Worm (Caenorhabditis elegans) whole organism, dauer: Measurements from ENCODE around the gene cpg-8.

Experiments used
- unc-62 ChIP-seq: sonication (generic microtip); optimal IDR thresholded peaks from 2 replicates; lab custom pipeline; 2017; ENCODE audit warnings: missing biosample characterization, missing genetic modification reagents, missing genetic modification characterization

The cpg-8 gene

DNA sequence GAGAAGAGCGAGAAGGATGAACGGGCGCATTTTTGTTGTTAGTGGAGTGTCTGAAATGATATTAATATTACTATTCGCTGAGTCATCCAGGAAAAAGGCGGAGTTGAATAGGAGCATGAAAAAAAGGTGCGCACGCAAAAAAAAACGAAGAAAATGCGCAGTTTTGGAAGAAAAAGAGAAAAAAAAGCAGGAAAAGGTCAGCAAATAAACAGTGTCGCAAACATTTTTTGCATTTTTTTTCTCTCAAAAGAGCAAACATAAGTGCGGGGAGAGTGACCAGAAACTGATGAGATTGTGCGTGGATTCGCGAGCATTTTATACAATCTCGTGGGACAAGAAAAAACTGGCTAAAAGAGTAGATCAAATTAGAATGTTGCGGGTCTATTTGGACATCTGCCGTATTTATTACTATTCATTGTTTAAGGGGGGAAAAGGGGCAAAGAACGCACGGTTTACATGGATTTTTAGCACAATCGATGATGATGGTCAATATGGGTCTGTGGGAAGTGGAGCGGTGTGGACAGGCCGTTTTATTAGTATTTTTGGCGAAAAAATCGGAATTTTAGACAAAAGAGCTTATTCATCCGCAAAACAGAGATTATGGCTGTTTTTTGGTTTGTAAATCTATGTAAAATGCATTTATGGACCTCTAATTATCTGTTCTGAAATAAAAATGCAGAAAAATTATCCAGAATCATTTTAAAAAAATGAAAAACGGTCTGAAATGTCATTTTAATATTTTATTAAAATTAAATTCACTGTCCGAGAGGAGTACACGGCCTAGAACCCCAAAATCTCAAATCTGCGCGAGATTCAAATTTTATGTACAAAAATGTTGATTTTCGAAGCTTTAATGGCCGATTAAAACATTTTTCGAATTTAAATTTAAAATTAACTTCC, at the start of gene cpg-8:
Gene cpg-8 (minus strand): TSS at position 51 of the 900 bp plus-strand sequence.
- no peak for TF ChIP-seq unc-62 (GFP tag; lab: Kevin White, UChicago)

DNA sequence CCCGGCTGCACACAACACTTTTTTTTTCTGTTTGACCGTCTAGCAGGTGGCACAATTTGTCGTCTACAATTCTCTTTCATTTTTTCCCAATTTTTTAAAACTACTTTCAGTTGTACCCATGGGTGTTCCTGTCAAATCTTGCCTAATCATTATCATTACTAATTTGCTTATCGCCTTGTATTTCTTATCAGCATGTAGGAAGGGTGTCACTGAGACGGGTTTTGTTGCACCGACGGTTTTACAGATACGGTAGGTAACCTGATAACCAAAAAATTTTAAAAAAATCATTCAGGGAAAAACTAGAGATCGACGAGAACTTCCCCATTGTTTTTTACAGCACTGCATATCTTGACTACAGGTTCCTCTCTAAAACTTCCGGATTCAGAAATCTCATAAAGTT, 45.5 kb upstream of the cpg-8 start, which contains the start of gene F39G3.2:
Gene F39G3.2 (plus strand): TSS at position 105 of the 400 bp plus-strand sequence.
- no peak for TF ChIP-seq unc-62 (GFP tag; lab: Kevin White, UChicago)

DNA sequence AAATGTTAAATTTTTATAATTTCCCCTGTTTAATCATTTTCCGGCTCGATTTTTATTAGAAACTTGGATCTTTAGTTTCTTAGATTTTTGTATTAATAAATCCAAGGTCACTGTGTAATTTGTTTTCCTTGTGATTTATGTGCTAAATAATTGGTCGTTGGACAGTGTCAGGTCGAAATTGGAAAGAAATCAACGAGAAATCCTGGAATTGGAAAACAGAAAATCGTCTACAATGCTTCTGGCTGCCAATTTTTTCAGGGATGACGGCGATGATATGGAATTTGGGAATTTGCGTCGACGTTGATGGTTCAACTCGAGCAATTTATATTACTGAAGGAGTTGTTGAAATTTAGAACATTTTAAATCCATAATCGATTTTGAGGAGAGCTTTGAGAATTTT, 42.4 kb upstream of the cpg-8 start:
- no peak for TF ChIP-seq unc-62 (GFP tag; lab: Kevin White, UChicago)

DNA sequence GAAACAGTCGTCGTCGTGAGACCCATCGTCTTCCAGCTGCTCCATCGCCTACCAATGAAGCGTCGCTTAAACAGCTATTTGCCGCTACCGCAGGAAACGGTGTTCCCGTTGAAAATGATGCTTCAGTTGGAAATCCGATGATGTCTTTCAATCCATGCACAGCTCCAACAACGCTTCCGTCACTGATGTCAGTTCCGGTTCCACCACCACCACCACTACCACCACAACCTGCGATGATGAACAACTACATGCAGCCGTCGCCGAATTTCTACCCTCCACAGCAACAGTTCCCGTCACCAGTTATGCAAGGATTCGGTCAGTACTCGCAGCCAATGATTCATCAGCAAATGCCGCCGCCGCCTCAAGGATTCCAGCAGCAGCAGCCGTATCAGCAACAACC, 41.7 kb upstream of the cpg-8 start:
- no peak for TF ChIP-seq unc-62 (GFP tag; lab: Kevin White, UChicago)

DNA sequence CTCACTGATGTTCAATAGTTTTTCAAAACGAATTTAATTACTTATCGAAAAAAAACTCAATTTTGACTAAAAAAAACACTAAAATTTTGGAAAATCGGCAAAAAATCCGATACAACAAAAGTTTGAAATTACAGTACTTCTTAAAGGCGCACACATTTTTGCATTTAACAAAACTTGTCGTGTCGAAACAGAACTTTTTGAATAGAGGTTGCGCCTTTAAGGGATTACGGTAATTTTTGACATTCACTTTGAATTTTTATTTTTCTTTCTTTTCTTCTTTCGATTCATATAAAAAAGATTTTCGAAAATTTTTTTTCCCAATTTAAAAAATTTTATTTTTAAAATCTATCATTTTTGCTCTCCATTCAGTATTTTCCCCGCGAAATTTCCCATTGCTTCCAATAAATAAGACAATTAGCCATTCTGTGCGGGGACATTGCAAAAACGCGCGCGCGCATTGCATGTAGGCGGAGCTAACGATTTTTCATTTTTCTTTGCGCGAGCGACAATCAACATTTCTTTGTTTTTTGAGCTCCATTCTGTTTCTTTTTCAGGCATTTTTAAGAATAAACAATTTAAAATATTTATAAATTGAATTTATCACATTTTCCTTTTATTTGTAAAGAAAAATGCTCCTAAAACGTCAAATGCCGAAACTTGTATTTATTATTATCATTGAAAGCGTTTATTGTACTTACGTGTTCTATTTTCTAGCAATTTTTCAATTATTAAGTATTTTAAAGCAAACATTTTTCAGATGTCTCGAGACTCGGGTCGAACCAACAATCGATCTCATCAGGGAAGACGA, 39.1 kb upstream of the cpg-8 start, which contains the start of gene F39G3.3:
Gene F39G3.3 (plus strand): TSS at position 758 of the 808 bp plus-strand sequence.
- no peak for TF ChIP-seq unc-62 (GFP tag; lab: Kevin White, UChicago)

DNA sequence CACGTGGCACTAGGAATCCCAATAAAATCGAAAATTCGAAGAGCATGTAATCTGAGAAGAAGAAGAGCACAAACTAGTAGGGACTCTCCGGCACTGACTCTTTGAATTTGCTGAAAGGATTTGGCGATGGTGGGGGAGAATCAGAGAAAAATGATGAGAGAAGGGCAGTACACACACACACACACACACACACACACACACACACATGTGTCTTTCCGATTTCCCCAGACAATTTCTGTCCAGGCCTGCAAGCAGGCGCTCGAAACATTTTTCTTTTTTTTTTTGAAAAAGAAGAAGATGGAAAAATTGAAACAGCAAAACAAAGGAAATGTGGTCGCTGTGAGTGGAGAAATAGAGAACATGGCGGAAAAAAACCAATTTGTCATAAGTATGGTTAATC, 37.8 kb upstream of the cpg-8 start, which contains the start of gene tig-2:
Gene tig-2 (minus strand): TSS at position 87 of the 400 bp plus-strand sequence.
- TF ChIP-seq unc-62 (GFP tag; lab: Kevin White, UChicago), result no peak

DNA sequence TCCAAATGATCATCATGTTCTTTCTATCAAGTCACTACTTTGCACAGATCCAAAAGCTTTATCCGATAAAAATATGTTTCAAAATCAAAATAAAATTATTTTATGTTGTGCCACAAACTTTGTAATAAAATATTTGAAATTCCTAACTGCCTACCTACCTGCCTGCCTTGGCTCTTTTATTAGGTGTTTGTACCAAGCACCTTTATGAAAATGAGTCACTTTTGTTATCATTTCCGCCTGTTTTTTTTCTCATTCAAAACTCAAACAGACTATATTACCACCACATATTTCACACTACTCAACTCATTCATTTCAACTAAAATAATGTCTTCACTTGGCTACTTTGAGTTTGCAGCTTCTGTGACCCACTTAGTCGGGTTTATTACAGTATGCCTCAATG, 32.2 kb upstream of the cpg-8 start, which contains the start of gene F39G3.4:
Gene F39G3.4 (plus strand): TSS at position 301 of the 400 bp plus-strand sequence.
- TF ChIP-seq unc-62 (GFP tag; lab: Kevin White, UChicago), result no peak

DNA sequence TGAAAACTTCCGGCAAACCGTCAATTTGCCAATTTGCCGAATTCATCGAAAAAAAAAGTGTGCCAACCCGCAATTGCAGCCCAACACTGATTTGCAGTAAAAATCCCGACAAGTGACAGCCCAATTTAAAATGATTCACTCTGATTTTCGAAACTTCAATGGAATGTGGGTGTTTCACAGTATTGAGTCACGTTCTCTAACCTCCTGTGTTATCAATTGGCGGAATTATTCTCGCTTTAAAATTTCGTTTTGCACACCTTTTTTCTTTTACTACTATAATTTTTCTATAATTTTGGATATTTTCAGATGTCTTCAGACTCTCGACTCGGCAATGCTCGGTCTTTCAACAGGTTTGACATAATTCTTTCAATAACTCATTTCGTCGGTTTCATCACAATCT, 30.1 kb upstream of the cpg-8 start, which contains the start of gene F39G3.5:
Gene F39G3.5 (plus strand): TSS at position 301 of the 400 bp plus-strand sequence.
- no peak for TF ChIP-seq unc-62 (GFP tag; lab: Kevin White, UChicago)

DNA sequence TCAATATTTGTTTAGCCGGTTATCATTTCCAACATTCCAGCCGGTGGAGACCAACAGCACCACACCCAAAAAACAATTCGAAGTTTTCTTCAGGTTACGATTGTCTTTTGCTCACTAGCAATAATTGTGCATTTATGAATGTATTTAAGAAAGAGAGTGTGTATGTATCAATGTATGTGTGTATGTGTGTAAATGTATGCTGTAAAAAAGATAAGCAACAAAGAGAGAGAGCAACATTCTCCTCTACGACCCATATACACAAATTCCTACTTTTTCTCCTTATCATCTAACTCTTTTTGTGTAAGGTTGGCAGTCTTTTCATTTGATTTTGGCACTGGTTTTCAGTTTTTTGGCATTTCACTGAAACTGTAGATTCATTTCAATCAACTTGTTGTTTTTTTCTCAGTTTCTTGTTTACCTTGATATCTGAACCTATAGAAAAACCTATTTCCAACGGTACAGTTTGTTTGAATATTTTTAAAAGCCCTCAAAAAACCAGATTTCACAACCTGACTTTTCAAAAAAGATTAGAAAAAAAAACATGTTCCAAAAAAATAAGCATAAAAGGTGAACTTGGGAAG, 28.7 kb upstream of the cpg-8 start:
- TF ChIP-seq unc-62 (GFP tag; lab: Kevin White, UChicago), result no peak

DNA sequence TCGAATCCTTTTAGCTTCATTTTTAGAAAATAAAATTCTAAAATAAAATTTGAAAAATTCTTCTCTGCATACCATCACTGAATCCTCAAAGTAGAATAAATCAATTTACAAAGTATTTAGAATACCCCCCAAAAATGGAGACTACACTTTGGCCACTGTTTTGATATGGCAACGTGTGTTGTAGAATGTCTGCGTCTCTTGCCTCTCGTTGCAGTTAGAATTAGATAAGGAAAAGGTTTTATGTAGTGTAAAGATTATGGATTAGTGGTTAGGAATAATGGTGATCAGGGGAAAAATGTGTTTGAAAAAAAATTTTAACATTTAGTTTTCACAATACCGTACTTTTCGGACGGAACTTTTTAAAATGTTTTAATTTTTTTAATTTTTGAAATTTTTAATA, 27.7 kb upstream of the cpg-8 start, which contains the start of gene prx-6:
Gene prx-6 (minus strand): TSS at position 129 of the 400 bp plus-strand sequence.
- TF ChIP-seq unc-62 (GFP tag; lab: Kevin White, UChicago), result no peak

DNA sequence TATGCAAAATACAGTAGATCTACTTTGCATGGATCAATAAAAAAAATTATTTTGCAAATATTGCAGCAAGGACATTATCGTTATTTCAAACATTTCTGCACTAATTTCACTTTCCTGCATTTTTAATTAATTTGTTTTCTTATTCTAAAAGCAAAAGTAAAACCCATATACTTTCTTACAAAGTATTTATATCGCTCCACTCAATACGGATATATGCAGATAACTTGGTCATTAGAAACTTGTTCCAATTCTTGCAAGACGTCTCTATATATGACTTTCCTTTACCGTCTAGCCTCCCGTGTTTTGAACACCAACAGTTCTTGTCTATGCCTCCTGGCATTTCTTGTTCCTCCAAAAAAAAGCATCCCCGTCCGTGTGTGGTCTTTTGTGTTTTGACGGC, 18.2 kb upstream of the cpg-8 start, which contains the start of gene oac-24:
Gene oac-24 (plus strand): TSS at position 301 of the 400 bp plus-strand sequence.
- TF ChIP-seq unc-62 (GFP tag; lab: Kevin White, UChicago), result no peak

DNA sequence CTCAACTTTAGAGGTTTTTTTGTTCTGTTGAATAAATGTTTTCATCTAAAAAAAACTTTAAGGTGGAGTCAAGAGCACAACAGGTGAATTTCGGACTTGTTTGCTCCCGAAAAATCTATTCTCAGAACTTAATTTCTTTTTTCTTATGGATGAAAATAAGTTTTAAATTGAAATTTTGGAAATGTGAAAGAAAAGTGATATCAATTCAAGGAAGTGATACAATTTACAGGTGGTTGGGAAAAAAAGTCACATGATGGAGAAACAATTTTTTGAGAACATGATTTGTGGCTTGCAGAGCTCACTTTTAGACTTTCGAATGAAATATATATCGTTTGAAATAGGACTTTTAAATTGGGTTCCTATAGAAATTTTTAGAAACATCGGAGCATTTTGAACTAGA, 15.4 kb upstream of the cpg-8 start:
- TF ChIP-seq unc-62 (GFP tag; lab: Kevin White, UChicago), result no peak

DNA sequence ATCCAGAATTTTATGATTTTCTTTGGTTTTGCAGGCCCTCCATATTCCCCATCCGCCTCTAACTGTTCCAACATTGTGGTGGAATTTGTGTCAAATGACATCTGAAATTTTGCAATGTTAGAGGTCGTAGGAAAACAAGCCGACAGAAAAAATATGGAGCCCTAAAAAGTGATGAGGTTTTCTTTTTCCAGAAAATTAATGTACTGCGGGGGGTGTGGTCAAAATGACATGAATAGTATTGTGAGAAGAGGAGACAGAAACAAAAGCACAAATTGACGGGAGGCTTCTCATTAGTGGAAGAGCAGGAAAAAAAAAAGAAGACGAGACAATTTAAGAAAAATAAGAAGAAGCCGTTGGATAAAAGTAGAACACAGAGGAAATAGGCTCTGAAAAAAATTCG, 8.0 kb upstream of the cpg-8 start, which contains the start of gene ZC266.1:
Gene ZC266.1 (minus strand): TSS at position 101 of the 400 bp plus-strand sequence.
- TF ChIP-seq unc-62 (GFP tag; lab: Kevin White, UChicago), result no peak

DNA sequence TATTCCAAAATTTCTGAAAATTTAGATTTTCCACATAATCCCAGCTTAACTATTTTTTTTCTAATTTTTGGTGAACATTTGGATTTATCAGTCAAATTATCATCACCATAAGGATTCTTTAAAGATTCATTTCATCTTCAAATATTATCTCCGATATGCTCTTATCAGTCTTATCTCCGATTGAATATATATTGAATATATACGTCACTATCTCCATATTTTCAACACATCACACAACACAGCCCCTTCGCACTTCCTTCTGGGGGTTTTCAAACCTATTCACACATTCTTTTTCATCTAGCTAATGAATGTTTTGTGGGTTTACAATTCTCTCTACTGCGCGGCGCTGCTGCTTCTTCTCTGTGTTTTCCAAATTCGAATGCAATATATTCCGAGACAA, 6.4 kb upstream of the cpg-8 start:
- TF ChIP-seq unc-62 (GFP tag; lab: Kevin White, UChicago), result no peak

DNA sequence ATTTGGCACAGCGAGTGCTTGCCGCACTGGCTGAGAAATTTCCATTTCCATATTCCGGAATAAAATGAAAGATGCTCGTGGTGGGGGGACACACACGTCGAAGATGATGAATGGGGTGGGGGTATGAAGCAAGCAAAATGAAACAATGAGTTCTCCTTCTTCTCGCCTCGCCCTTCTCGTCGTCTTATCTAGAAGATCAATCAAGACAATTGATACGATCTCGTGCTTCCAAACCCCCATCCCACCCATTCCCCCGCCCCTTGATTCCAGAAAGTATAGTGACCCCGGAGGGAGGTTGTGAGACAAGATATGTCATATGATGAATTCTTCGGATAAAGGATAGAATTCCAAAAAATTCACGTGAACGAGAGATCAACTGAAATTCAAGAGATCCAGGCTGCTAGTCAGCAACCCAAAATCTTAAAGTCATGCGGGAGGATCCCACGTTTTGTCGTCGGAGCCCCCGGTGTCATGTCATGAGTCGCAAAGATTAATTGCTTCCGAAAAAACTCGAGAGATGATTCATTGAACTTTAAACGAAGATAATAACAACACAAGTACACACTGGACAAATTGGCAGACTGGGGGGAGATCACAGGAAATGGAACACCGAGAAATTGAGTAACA, 2.3 kb upstream of the cpg-8 start:
- TF ChIP-seq unc-62 (GFP tag; lab: Kevin White, UChicago), result no peak
